Worm (Caenorhabditis elegans): ENCODE results near the gene Y39A3A.4.

DNA sequence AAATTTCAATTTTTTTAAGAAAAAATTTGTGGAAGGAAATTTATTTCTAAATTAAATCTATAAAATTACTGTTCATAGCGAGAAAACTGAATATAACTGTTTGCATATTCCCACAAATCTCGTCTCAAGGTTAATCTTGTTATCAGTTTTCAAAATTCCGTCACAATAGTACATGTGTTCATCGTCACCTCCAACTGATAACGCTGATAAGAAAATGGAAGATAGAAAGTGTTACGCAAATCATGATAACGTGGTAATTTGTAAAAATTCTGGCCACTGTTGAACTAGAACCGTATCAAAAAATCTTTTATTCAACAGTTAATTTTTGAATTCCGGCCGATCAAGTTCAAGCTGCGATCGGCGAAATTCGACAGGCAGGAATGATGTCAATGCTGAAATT is 23.0 kb downstream of the Y39A3A.4 start:
- no peak for TF ChIP-seq B0310.2 (tag; optimal IDR thresholded peaks at IDR 0.05)
- no peak for TF ChIP-seq ama-1 (optimal IDR thresholded peaks at IDR 0.05)
- no peak for TF ChIP-seq tbx-37 (GFP tag; conservative IDR thresholded peaks at IDR 0.05)
- no peak for TF ChIP-seq ets-7 (tag; optimal IDR thresholded peaks at IDR 0.05)
- TF ChIP-seq sea-1 (GFP tag; conservative IDR thresholded peaks at IDR 0.05) = no peak
- no peak for TF ChIP-seq hmbx-1 (tag; optimal IDR thresholded peaks at IDR 0.05)
- TF ChIP-seq ceh-13 (GFP tag; optimal IDR thresholded peaks at IDR 0.05) = no peak
- no peak for TF ChIP-seq tbx-11 (GFP tag; IDR thresholded peaks at IDR 0.05)
- TF ChIP-seq F13C5.2 (tag; optimal IDR thresholded peaks at IDR 0.05) = no peak
- TF ChIP-seq pes-1 (GFP tag; IDR thresholded peaks at IDR 0.05) = no peak
- no peak for TF ChIP-seq hmg-4 (GFP tag; optimal IDR thresholded peaks at IDR 0.05)
- no peak for TF ChIP-seq scrt-1 (GFP tag; IDR thresholded peaks at IDR 0.05)
- TF ChIP-seq aly-1 (tag; optimal IDR thresholded peaks at IDR 0.05) = no peak

Data from whole organism, early embryonic.